Fruit fly (Drosophila melanogaster) whole organism, prepupa: ENCODE data around the gene CG42375.
A peak's percentile ranks its signal among the peaks of the same experiment; 100 is the strongest.

Source experiments
- CG10631 ChIP-seq: fragments of 200-800 bp; sonication (Bioruptor generic); optimal IDR thresholded peaks from 2 replicates; lab custom pipeline; 2016; ENCODE audit warnings: missing biosample characterization, missing genetic modification characterization
- CG10669 ChIP-seq: fragments of 200-800 bp; sonication (Bioruptor generic); optimal IDR thresholded peaks from 3 replicates; lab custom pipeline; 2018; ENCODE audit warnings: missing biosample characterization, mild to moderate bottlenecking, missing genetic modification characterization, moderate library complexity
- CG11294 ChIP-seq: fragments of 200-800 bp; sonication (Bioruptor generic); IDR thresholded peaks from 2 replicates; pipeline ENCODE4 v1.3.6; 2022; ENCODE audit warnings: missing biosample characterization, missing genetic modification characterization
- CG11762 ChIP-seq: fragments of 200-800 bp; sonication (Bioruptor generic); optimal IDR thresholded peaks from 3 replicates; lab custom pipeline; 2016; ENCODE audit warnings: missing biosample characterization, missing genetic modification characterization; ENCODE audit not compliant: insufficient read depth
- CG11902 ChIP-seq: fragments of 200-800 bp; sonication (Bioruptor generic); optimal IDR thresholded peaks from 3 replicates; lab custom pipeline; 2016; ENCODE audit warnings: missing biosample characterization, missing genetic modification characterization
- CG15336 ChIP-seq: fragments of 200-800 bp; sonication (Bioruptor generic); IDR thresholded peaks from 2 replicates; pipeline ENCODE4 v1.3.6; 2022; ENCODE audit warnings: missing biosample characterization, missing genetic modification characterization
- CG1621 ChIP-seq: fragments of 200-800 bp; sonication (Bioruptor generic); optimal IDR thresholded peaks from 3 replicates; lab custom pipeline; 2018; ENCODE audit warnings: missing biosample characterization, mild to moderate bottlenecking, missing genetic modification characterization
- CG16779 ChIP-seq: fragments of 200-800 bp; sonication (Bioruptor generic); optimal IDR thresholded peaks from 3 replicates; lab custom pipeline; 2017; ENCODE audit warnings: missing biosample characterization, mild to moderate bottlenecking, missing genetic modification characterization
- CG3032 ChIP-seq: fragments of 200-800 bp; optimal IDR thresholded peaks from 2 replicates; lab custom pipeline; 2019; ENCODE audit warnings: missing biosample characterization, mild to moderate bottlenecking, missing genetic modification characterization, moderate library complexity
- CG32006 ChIP-seq: fragments of 200-800 bp; sonication (Bioruptor generic); optimal IDR thresholded peaks from 3 replicates; lab custom pipeline; 2017; ENCODE audit warnings: missing biosample characterization, mild to moderate bottlenecking, missing genetic modification characterization
- CG3919 ChIP-seq: fragments of 200-800 bp; sonication (Bioruptor generic); optimal IDR thresholded peaks from 3 replicates; lab custom pipeline; 2016; ENCODE audit warnings: missing biosample characterization, missing genetic modification characterization
- CG6163 ChIP-seq: fragments of 200-800 bp; sonication (Bioruptor generic); IDR thresholded peaks from 3 replicates; pipeline ENCODE4 v1.3.6; 2022; ENCODE audit warnings: missing biosample characterization, missing genetic modification characterization
- CG6792 ChIP-seq: fragments of 200-800 bp; sonication (Bioruptor generic); optimal IDR thresholded peaks from 3 replicates; lab custom pipeline; 2016; ENCODE audit warnings: missing biosample characterization, missing genetic modification characterization
- CG6808 ChIP-seq: fragments of 200-800 bp; sonication (Bioruptor generic); optimal IDR thresholded peaks from 3 replicates; lab custom pipeline; 2017; ENCODE audit warnings: missing biosample characterization, missing genetic modification characterization, mild to moderate bottlenecking, moderate library complexity, missing genetic modification reagents
- CG6854 ChIP-seq: fragments of 200-800 bp; sonication (Bioruptor generic); optimal IDR thresholded peaks from 2 replicates; lab custom pipeline; 2017; ENCODE audit warnings: missing biosample characterization, mild to moderate bottlenecking, missing genetic modification characterization
- CG7368 ChIP-seq: fragments of 200-800 bp; sonication (Bioruptor generic); optimal IDR thresholded peaks from 3 replicates; lab custom pipeline; 2016; ENCODE audit warnings: missing biosample characterization, missing genetic modification characterization
- CG8119 ChIP-seq: fragments of 200-800 bp; sonication (Bioruptor generic); IDR thresholded peaks from 3 replicates; pipeline ENCODE4 v1.3.6; 2022; ENCODE audit warnings: missing biosample characterization, missing genetic modification characterization
- CG8319 ChIP-seq: fragments of 200-800 bp; sonication (Bioruptor generic); optimal IDR thresholded peaks from 3 replicates; lab custom pipeline; 2016; ENCODE audit warnings: missing biosample characterization, missing genetic modification characterization
- Eip75B ChIP-seq: fragments of 200-800 bp; sonication (Bioruptor generic); optimal IDR thresholded peaks from 3 replicates; lab custom pipeline; 2016; ENCODE audit warnings: missing biosample characterization, missing genetic modification characterization
- Eip78C ChIP-seq: fragments of 200-800 bp; sonication (Bioruptor generic); peaks from one replicate; lab custom pipeline; 2016; ENCODE audit warnings: missing biosample characterization, missing genetic modification characterization
- Eip93F ChIP-seq: fragments of 200-800 bp; sonication (Bioruptor generic); optimal IDR thresholded peaks from 2 replicates; lab custom pipeline; 2016; ENCODE audit warnings: missing biosample characterization, mild to moderate bottlenecking, missing genetic modification characterization
- Ets21C ChIP-seq: fragments of 200-800 bp; sonication (Bioruptor generic); optimal IDR thresholded peaks from 3 replicates; lab custom pipeline; 2016; ENCODE audit warnings: missing biosample characterization, missing genetic modification characterization
- Gug ChIP-seq: fragments of 200-800 bp; sonication (Bioruptor generic); IDR thresholded peaks from 2 replicates; pipeline ENCODE4 v1.3.6; 2022; ENCODE audit warnings: missing biosample characterization, missing genetic modification characterization
- Hr39 ChIP-seq: fragments of 200-800 bp; sonication (Bioruptor generic); optimal IDR thresholded peaks from 2 replicates; lab custom pipeline; 2016; ENCODE audit warnings: missing biosample characterization, missing genetic modification characterization
- Hr4 ChIP-seq: fragments of 200-800 bp; sonication (Bioruptor generic); optimal IDR thresholded peaks from 3 replicates; lab custom pipeline; 2016; ENCODE audit warnings: missing biosample characterization, missing genetic modification characterization
- Lpt ChIP-seq: fragments of 200-800 bp; sonication (Bioruptor generic); optimal IDR thresholded peaks from 3 replicates; lab custom pipeline; 2016; ENCODE audit warnings: missing biosample characterization, missing genetic modification characterization
- Sox102F ChIP-seq: fragments of 200-800 bp; sonication (Bioruptor generic); optimal IDR thresholded peaks from 2 replicates; lab custom pipeline; 2016; ENCODE audit warnings: missing biosample characterization, mild to moderate bottlenecking, missing genetic modification characterization
- Sox15 ChIP-seq: fragments of 200-800 bp; sonication (Bioruptor generic); optimal IDR thresholded peaks from 3 replicates; lab custom pipeline; 2016; ENCODE audit warnings: missing biosample characterization, missing genetic modification characterization
- achi ChIP-seq: fragments of 200-800 bp; sonication (Bioruptor generic); optimal IDR thresholded peaks from 3 replicates; lab custom pipeline; 2016; ENCODE audit warnings: missing biosample characterization, missing genetic modification characterization
- acj6 ChIP-seq: fragments of 200-800 bp; sonication (Bioruptor generic); optimal IDR thresholded peaks from 3 replicates; lab custom pipeline; 2016; ENCODE audit warnings: missing biosample characterization, missing genetic modification characterization
- cyc ChIP-seq: fragments of 200-800 bp; sonication (Bioruptor generic); optimal IDR thresholded peaks from 3 replicates; lab custom pipeline; 2016; ENCODE audit warnings: missing biosample characterization, missing genetic modification characterization
- dac ChIP-seq: fragments of 200-800 bp; sonication (Bioruptor generic); optimal IDR thresholded peaks from 2 replicates; lab custom pipeline; 2017; ENCODE audit warnings: missing biosample characterization, mild to moderate bottlenecking, missing genetic modification characterization
- dsx ChIP-seq: fragments of 200-800 bp; optimal IDR thresholded peaks from 3 replicates; lab custom pipeline; 2019; ENCODE audit warnings: missing biosample characterization, mild to moderate bottlenecking, missing genetic modification characterization, moderate library complexity; ENCODE audit not compliant: poor library complexity, severe bottlenecking
- esn ChIP-seq: fragments of 200-800 bp; sonication (Bioruptor generic); optimal IDR thresholded peaks from 2 replicates; lab custom pipeline; 2016; ENCODE audit warnings: missing biosample characterization, mild to moderate bottlenecking, missing genetic modification characterization, moderate library complexity
- fd59A ChIP-seq: fragments of 200-800 bp; sonication (Bioruptor generic); optimal IDR thresholded peaks from 2 replicates; lab custom pipeline; 2017; ENCODE audit warnings: missing biosample characterization, mild to moderate bottlenecking, missing genetic modification characterization, missing genetic modification reagents
- fkh ChIP-seq: fragments of 200-800 bp; sonication (Bioruptor generic); optimal IDR thresholded peaks from 3 replicates; lab custom pipeline; 2017; ENCODE audit warnings: missing biosample characterization, mild to moderate bottlenecking, missing genetic modification characterization, moderate library complexity
- lz ChIP-seq: fragments of 200-800 bp; sonication (Bioruptor generic); optimal IDR thresholded peaks from 3 replicates; lab custom pipeline; 2016; ENCODE audit warnings: missing biosample characterization, missing genetic modification characterization
- pdm3 ChIP-seq: fragments of 200-800 bp; sonication (Bioruptor generic); optimal IDR thresholded peaks from 3 replicates; lab custom pipeline; 2016; ENCODE audit warnings: missing biosample characterization, missing genetic modification characterization
- salr ChIP-seq, 2 experiments: fragments of 200-800 bp; sonication (Bioruptor generic); optimal IDR thresholded peaks; 3 replicates each; lab custom pipeline; 2016 to 2018; ENCODE audit warnings: missing biosample characterization in 2 of 2, missing genetic modification characterization in 2 of 2, mild to moderate bottlenecking in 1 of 2
- spab ChIP-seq: fragments of 200-800 bp; sonication (Bioruptor generic); optimal IDR thresholded peaks from 2 replicates; lab custom pipeline; 2017; ENCODE audit warnings: missing biosample characterization, mild to moderate bottlenecking, missing genetic modification characterization, missing genetic modification reagents
- svp ChIP-seq: fragments of 200-800 bp; sonication (Bioruptor generic); peaks from one replicate; lab custom pipeline; 2016; ENCODE audit warnings: missing biosample characterization, missing genetic modification characterization
- topi ChIP-seq: fragments of 200-800 bp; sonication (Bioruptor generic); optimal IDR thresholded peaks from 3 replicates; lab custom pipeline; 2016; ENCODE audit warnings: missing biosample characterization, missing genetic modification characterization
- vri ChIP-seq: fragments of 200-800 bp; sonication (Bioruptor generic); optimal IDR thresholded peaks from 3 replicates; lab custom pipeline; 2016; ENCODE audit warnings: missing biosample characterization, mild to moderate bottlenecking, missing genetic modification characterization

Gene CG42375

DNA sequence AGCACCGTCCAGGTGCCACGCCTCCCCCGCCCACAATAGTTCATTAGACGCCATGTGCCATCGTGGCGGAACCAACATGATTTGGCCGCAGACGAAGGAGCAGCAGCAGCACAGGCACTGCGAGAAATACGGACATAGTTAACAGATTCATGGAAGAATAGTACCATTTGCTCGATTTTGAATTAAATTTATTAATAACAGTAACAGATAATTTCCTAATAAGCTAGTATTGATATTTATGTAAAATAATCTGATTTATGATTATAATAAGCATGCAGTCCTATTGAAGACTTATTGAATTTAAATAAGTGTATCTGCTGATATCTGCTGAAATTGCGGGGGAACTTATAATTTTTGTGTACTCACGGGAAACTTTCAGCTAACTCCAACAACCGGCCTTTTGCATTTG, 17.8 kb downstream of the CG42375 start (continued):
- TF ChIP-seq CG6163 (GFP tag; lab: Robert Waterston, UW) = no peak; the same call in 2 of the 3 replicates
- TF ChIP-seq Hr4 (GFP tag; lab: Kevin White, UChicago) = peak; percentile 84
- TF ChIP-seq fkh = no peak
- no peak for TF ChIP-seq CG6792 (GFP tag; lab: Kevin White, UChicago)
- TF ChIP-seq cyc (GFP tag; lab: Kevin White, UChicago) = no peak
- no peak for TF ChIP-seq esn (GFP tag; lab: Kevin White, UChicago)
- TF ChIP-seq CG11294 (GFP tag; lab: Robert Waterston, UW) = no peak
- no peak for TF ChIP-seq CG1621 (tag; lab: Kevin White, UChicago)
- TF ChIP-seq acj6 = peak; percentile 15
- TF ChIP-seq CG10631 (GFP tag; lab: Kevin White, UChicago) = peak; percentile 45
- TF ChIP-seq lz (GFP tag; lab: Kevin White, UChicago) = no peak
- TF ChIP-seq CG10669 = no peak
- TF ChIP-seq spab (GFP tag; lab: Kevin White, UChicago) = no peak
- TF ChIP-seq CG32006 (GFP tag; lab: Kevin White, UChicago) = peak; percentile 86
- TF ChIP-seq CG3032 = no peak
- no peak for TF ChIP-seq Eip75B (GFP tag; lab: Kevin White, UChicago)
- peak; percentile 32 for TF ChIP-seq achi (GFP tag; lab: Kevin White, UChicago)
- TF ChIP-seq CG16779 (tag; lab: Kevin White, UChicago) = no peak
- TF ChIP-seq Lpt (GFP tag; lab: Kevin White, UChicago) = peak; percentile 54
- TF ChIP-seq CG6808 = no peak
- TF ChIP-seq dsx = no peak
- TF ChIP-seq Gug (GFP tag; lab: Robert Waterston, UW) = peak; percentile 51
- TF ChIP-seq Sox102F = no peak

DNA sequence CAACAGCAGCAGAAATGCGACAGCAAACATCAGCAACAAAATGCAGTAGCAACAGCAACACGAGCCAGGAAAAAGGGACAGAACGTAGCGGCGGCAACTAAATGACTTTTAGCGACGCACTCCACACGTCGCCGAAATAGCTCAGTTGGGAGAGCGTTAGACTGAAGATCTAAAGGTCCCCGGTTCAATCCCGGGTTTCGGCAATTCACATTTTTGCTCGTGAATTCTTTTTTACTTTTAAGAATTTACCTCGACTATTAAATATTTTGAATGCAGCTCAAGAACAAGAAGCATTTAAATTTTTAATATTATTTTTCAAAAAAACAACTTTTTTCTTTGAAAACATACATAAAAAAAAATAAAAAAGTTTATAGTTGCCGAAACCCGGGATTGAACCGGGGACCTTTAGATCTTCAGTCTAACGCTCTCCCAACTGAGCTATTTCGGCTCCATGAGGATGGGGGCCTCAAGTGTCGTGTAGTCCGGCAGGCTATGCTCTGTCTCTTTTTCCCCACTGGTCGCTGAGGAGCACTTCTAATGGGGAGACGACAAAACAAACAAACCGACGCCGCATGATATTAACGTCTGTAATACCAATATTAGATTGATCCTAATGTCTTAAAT, 18.5 kb downstream of the CG42375 start:
- TF ChIP-seq fkh = peak; percentile 39
- peak; percentile 38 for TF ChIP-seq svp (GFP tag; lab: Kevin White, UChicago)
- no peak for TF ChIP-seq CG6163 (GFP tag; lab: Robert Waterston, UW)
- no peak for TF ChIP-seq CG6854 (GFP tag; lab: Kevin White, UChicago)
- no peak for TF ChIP-seq Eip75B (GFP tag; lab: Kevin White, UChicago)
- no peak for TF ChIP-seq esn (GFP tag; lab: Kevin White, UChicago)
- no peak for TF ChIP-seq dsx
- TF ChIP-seq CG3919 (GFP tag; lab: Kevin White, UChicago) = no peak
- no peak for TF ChIP-seq CG7368 (GFP tag; lab: Kevin White, UChicago)
- TF ChIP-seq CG6792 (GFP tag; lab: Kevin White, UChicago) = no peak
- TF ChIP-seq CG11902 = no peak
- no peak for TF ChIP-seq lz (GFP tag; lab: Kevin White, UChicago)
- no peak for TF ChIP-seq Hr39 (GFP tag; lab: Kevin White, UChicago)
- TF ChIP-seq Eip78C (GFP tag; lab: Kevin White, UChicago) = peak; percentile 40
- no peak for TF ChIP-seq topi
- no peak for TF ChIP-seq CG11294 (GFP tag; lab: Robert Waterston, UW)
- no peak for TF ChIP-seq CG8119
- TF ChIP-seq Sox102F = no peak
- TF ChIP-seq CG8319 = no peak
- TF ChIP-seq Ets21C (GFP tag; lab: Kevin White, UChicago) = no peak
- no peak for TF ChIP-seq pdm3
- no peak for TF ChIP-seq CG15336 (GFP tag; lab: Robert Waterston, UW)
- TF ChIP-seq Sox15 (GFP tag; lab: Kevin White, UChicago) = no peak

DNA sequence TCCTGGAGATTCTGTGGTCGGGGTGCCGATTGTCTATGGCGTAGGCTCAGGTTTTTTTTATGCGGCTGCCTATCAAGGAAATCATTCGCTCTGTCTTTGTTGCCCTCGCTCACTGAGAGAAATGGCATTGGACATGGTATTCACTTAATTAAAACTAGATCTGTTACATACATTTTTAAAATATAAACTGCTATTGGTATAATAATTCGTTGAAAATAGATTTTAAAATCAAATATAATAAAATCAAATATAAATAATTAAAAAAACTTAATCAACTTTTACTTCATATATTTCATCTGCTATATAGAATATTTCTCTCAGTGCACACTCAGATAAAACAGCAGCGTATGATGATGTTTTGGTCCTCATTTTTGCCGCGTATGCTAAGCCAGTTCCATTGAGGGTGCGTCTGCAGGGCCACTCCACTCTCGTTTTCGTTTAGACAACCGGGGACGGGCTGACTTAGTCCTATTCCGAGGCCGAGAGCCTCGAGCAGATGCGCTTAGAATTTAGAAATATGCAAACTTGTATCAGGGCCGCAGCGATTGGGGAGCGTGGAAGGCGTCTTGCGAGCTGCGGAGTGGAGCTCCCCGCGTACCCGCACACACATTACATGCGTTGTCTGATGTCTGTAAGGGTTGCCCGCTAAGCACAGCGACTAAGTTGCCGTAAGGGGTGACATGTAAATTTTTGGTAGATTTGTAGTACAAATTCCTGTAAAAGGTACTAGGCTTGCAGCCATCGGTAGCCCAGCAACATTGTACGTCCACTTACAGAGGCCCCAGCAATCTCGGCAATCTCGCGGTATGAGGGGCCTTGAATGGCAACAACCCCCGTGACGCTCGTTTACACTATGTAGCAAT, 20.4 kb downstream of the CG42375 start:
- no peak for TF ChIP-seq CG6163 (GFP tag; lab: Robert Waterston, UW)
- no peak for TF ChIP-seq CG11762 (GFP tag; lab: Kevin White, UChicago)
- TF ChIP-seq CG32006 (GFP tag; lab: Kevin White, UChicago) = peak; percentile 46
- peak; percentile 29 for TF ChIP-seq achi (GFP tag; lab: Kevin White, UChicago)
- peak; percentile 72 for TF ChIP-seq Eip78C (GFP tag; lab: Kevin White, UChicago)
- TF ChIP-seq CG15336 (GFP tag; lab: Robert Waterston, UW) = 0 out of 2 replicates have a peak, but pooled peaks have one; percentile 19
- peak; percentile 8 for TF ChIP-seq Hr4 (GFP tag; lab: Kevin White, UChicago)
- TF ChIP-seq dsx = no peak
- no peak for TF ChIP-seq dac
- peak; percentile 40; the same call in 1 of the 3 replicates for TF ChIP-seq CG8119
- TF ChIP-seq salr (GFP tag; optimal IDR thresholded peaks at IDR 0.05; lab: Kevin White, UChicago) = peak in 1 of 2 experiments; percentile 10
- TF ChIP-seq CG10631 (GFP tag; lab: Kevin White, UChicago) = peak; percentile 46
- no peak for TF ChIP-seq fd59A (GFP tag; lab: Kevin White, UChicago)
- TF ChIP-seq Ets21C (GFP tag; lab: Kevin White, UChicago) = no peak
- TF ChIP-seq svp (GFP tag; lab: Kevin White, UChicago) = peak; percentile 16
- no peak for TF ChIP-seq cyc (GFP tag; lab: Kevin White, UChicago)
- TF ChIP-seq Sox15 (GFP tag; lab: Kevin White, UChicago) = no peak
- TF ChIP-seq spab (GFP tag; lab: Kevin White, UChicago) = peak; percentile 23
- TF ChIP-seq Eip93F (GFP tag; lab: Kevin White, UChicago) = no peak
- no peak for TF ChIP-seq vri (GFP tag; lab: Kevin White, UChicago)
